Worm (Caenorhabditis elegans): ENCODE measurements around the gene C44C1.6.
A peak's percentile ranks its signal among the peaks of the same experiment; 100 is the strongest.

DNA sequence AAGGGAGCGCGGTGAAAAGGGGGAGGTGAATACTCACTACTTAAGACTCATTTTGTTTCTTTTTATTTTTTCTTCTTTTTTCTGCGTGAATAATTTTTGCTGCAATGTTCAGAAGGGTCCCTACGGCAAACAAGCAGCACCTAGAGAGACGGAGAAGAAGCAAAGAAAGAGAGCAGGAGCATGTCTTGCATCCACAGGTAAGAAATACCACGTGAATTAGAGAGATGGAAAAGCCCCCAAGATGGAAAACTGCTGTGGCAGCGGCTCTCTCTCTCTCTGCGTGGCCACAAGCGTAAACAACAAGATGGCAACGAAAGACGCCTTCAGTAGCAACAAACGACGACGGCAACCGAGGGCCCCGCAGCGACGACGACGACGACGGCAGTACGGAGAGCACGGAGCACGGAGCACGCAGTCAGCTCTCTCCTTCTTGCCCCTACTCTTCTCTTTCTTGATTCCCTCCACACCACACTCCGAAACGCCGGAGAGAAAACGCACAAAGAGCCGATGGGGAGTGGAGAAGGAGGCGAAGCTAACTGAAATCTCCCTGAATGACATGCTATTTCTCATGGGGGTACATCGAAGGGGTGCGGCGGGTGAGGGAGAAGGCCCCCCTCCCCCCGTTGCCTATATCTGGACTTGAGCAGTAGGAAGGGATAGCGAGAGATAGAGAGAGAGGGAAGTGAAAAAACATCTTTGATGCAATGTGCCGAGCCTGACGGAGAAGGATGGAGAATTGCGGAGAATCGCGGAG lies 22.8 kb upstream of the C44C1.6 start:
- TF ChIP-seq tab-1 (GFP tag; IDR thresholded peaks at IDR 0.05) (0 out of 2 replicates have a peak, but pooled peaks have one; percentile 57), klf-2 (GFP tag; conservative IDR thresholded peaks at IDR 0.05) (0 out of 2 replicates have a peak, but pooled peaks have one; percentile 14), flt-1 (GFP tag; IDR thresholded peaks at IDR 0.05) (peak; percentile 60; the same call in 1 of the 2 replicates)
